3 fruit fly cellular contexts compared by ENCODE assay signal in the genomic region with DNA sequence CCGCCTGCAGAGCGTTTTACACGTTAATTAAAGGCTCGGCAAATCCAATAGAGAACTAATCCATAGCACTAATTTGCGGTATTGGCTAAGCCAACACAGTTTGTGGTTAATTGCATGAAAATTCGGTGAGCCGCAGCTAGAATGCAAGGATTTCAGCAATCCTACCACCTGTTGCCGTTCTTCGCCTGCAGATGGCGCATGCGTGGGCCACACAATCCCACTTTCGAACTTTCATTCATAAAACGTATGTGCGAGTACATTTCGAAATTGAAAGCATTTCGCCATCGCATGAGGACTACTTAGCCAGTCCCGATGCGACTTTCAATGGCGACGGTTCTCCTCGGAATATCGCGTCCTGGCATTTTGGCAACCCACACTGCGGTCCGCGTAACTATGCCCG.
TF ChIP-seq lines count a peak whose summit lies in the region.

A gene (plus strand): TSS at position 305 of the 400 bp plus-strand sequence.

- TF ChIP-seq CTCF in S2 (optimal IDR thresholded peaks at IDR 0.05; lab: Kevin White, UChicago): peak; percentile 82 to 91
- peak; percentile 72 for TF ChIP-seq CTCF in whole organism, embryonic (GFP tag; optimal IDR thresholded peaks at IDR 0.05; lab: Kevin White, UChicago)

TF ChIP-seq in whole organism, embryonic, 481 proteins besides CTCF, POLR2A, EP300 and RAD21:
- TF ChIP-seq CG15601 (tag; optimal IDR thresholded peaks at IDR 0.05; lab: Kevin White, UChicago) (peak; percentile 46), ewg (GFP tag; optimal IDR thresholded peaks at IDR 0.05; lab: Kevin White, UChicago) (peak; percentile 61), CG12071 (GFP tag; optimal IDR thresholded peaks at IDR 0.05; lab: Kevin White, UChicago) (no peak), Jarid2 (GFP tag; optimal IDR thresholded peaks at IDR 0.05; lab: Kevin White, UChicago) (no peak), Adf1 (GFP tag; IDR thresholded peaks at IDR 0.05; lab: Robert Waterston, UW) (no peak), scrt (GFP tag; optimal IDR thresholded peaks at IDR 0.05; lab: Kevin White, UChicago) (peak; percentile 91), YL-1 (GFP tag; optimal IDR thresholded peaks at IDR 0.05; lab: Kevin White, UChicago) (no peak)

TF ChIP-seq in whole organism, pupa, 21 proteins besides CTCF, POLR2A, EP300 and RAD21:
- TF ChIP-seq CG12605 (GFP tag; IDR thresholded peaks at IDR 0.05; lab: Robert Waterston, UW) (peak; percentile 85), rn (GFP tag; IDR thresholded peaks at IDR 0.05; lab: Robert Waterston, UW) (no peak), CG8301 (tag; optimal IDR thresholded peaks at IDR 0.05; lab: Kevin White, UChicago) (no peak)
